Worm (Caenorhabditis elegans) whole organism, L1 larva: ENCODE results near the gene F15D4.6.

Experiments used
- C04F5.9 ChIP-seq: sonication (generic microtip); optimal IDR thresholded peaks from 2 replicates; lab custom pipeline; 2016; ENCODE audit warnings: missing genetic modification characterization, missing compliant biosample characterization
- C16A3.4 ChIP-seq: fragments of 150-350 bp; optimal IDR thresholded peaks from 2 replicates; lab custom pipeline; 2014; ENCODE audit warnings: missing biosample characterization, missing genetic modification characterization
- C34B4.2 ChIP-seq: sonication (generic microtip); optimal IDR thresholded peaks from 2 replicates; lab custom pipeline; 2017; ENCODE audit warnings: mild to moderate bottlenecking, missing genetic modification characterization, missing compliant biosample characterization
- F16B12.6 ChIP-seq: fragments of 150-350 bp; optimal IDR thresholded peaks from 2 replicates; lab custom pipeline; 2014; ENCODE audit warnings: missing biosample characterization, missing genetic modification characterization
- Y116A8C.19 ChIP-seq: sonication (generic microtip); optimal IDR thresholded peaks from 2 replicates; lab custom pipeline; 2016; ENCODE audit warnings: missing compliant biosample characterization, missing genetic modification characterization, borderline replicate concordance
- aha-1 ChIP-seq: fragments of 150-350 bp; optimal IDR thresholded peaks from 2 replicates; lab custom pipeline; 2014; ENCODE audit warnings: missing biosample characterization, missing genetic modification characterization
- alr-1 ChIP-seq: fragments of 200-800 bp; sonication (Bioruptor generic); optimal IDR thresholded peaks from 2 replicates; lab custom pipeline; 2018; ENCODE audit warnings: borderline replicate concordance, mild to moderate bottlenecking, missing genetic modification characterization, missing compliant biosample characterization
- ama-1 ChIP-seq: fragments of 150-350 bp; optimal IDR thresholded peaks from 2 replicates; lab custom pipeline; 2014
- blmp-1 ChIP-seq: fragments of 150-350 bp; optimal IDR thresholded peaks from 2 replicates; lab custom pipeline; 2014; ENCODE audit warnings: missing biosample characterization, missing genetic modification characterization
- ceh-63 ChIP-seq: fragments of 200-800 bp; sonication (Bioruptor generic); optimal IDR thresholded peaks from 2 replicates; lab custom pipeline; 2018; ENCODE audit warnings: mild to moderate bottlenecking, missing genetic modification characterization, missing compliant biosample characterization
- ceh-8 ChIP-seq: fragments of 200-800 bp; sonication (Bioruptor generic); optimal IDR thresholded peaks from 2 replicates; lab custom pipeline; 2018; ENCODE audit warnings: mild to moderate bottlenecking, missing genetic modification characterization, moderate library complexity, missing compliant biosample characterization
- ceh-82 ChIP-seq, 3 experiments: fragments of 150-350 bp in 1 of 3; sonication (generic microtip) in 2 of 3; optimal IDR thresholded peaks; 2 replicates each; lab custom pipeline; 2014 to 2017; ENCODE audit warnings: missing biosample characterization in 3 of 3, missing genetic modification characterization in 3 of 3
- ceh-88 ChIP-seq: fragments of 200-800 bp; sonication (Bioruptor generic); IDR thresholded peaks from 2 replicates; pipeline ENCODE4 v1.3.6; 2022; ENCODE audit warnings: missing genetic modification characterization, missing compliant biosample characterization
- ceh-90 ChIP-seq: sonication (generic microtip); optimal IDR thresholded peaks from 2 replicates; lab custom pipeline; 2016; ENCODE audit warnings: missing genetic modification characterization, missing compliant biosample characterization
- ces-1 ChIP-seq: fragments of 150-350 bp; optimal IDR thresholded peaks from 2 replicates; lab custom pipeline; 2014; ENCODE audit warnings: missing biosample characterization, missing genetic modification reagents, missing genetic modification characterization
- dpl-1 ChIP-seq, 3 experiments: fragments of 150-350 bp in 2 of 3; sonication (generic microtip) in 1 of 3; optimal IDR thresholded peaks; 2 replicates each; lab custom pipeline; 2014 to 2017; ENCODE audit warnings: missing biosample characterization in 3 of 3, missing genetic modification characterization in 3 of 3, missing genetic modification reagents in 3 of 3
- efl-1 ChIP-seq, 4 experiments: fragments of 150-350 bp; optimal IDR thresholded peaks in 3 of 4; peaks in 1 of 4; 1 replicate in 1 of 4; 2 replicates in 3 of 4; lab custom pipeline; 2014; ENCODE audit warnings: missing biosample characterization in 2 of 4, missing genetic modification characterization in 2 of 4, missing genetic modification reagents in 2 of 4
- efl-3 ChIP-seq: fragments of 200-800 bp; sonication (Bioruptor generic); optimal IDR thresholded peaks from 2 replicates; lab custom pipeline; 2018; ENCODE audit warnings: mild to moderate bottlenecking, missing genetic modification characterization, missing compliant biosample characterization
- egl-27 ChIP-seq, 2 experiments: fragments of 150-350 bp in 1 of 2; sonication (generic microtip); optimal IDR thresholded peaks; 3 replicates each; lab custom pipeline; 2017 to 2018; ENCODE audit warnings: missing biosample characterization in 2 of 2, missing genetic modification characterization in 2 of 2, missing genetic modification reagents in 2 of 2
- fkh-10 ChIP-seq: sonication (generic microtip); optimal IDR thresholded peaks from 2 replicates; lab custom pipeline; 2017; ENCODE audit warnings: missing biosample characterization, missing genetic modification reagents, missing genetic modification characterization
- fos-1 ChIP-seq: fragments of 150-350 bp; optimal IDR thresholded peaks from 2 replicates; lab custom pipeline; 2014; ENCODE audit warnings: missing biosample characterization, missing genetic modification characterization
- hlh-17 ChIP-seq: fragments of 200-800 bp; sonication (Bioruptor generic); optimal IDR thresholded peaks from 2 replicates; lab custom pipeline; 2018; ENCODE audit warnings: missing genetic modification characterization, mild to moderate bottlenecking, missing compliant biosample characterization, moderate library complexity, borderline replicate concordance
- hlh-4 ChIP-seq: sonication (generic microtip); optimal IDR thresholded peaks from 2 replicates; lab custom pipeline; 2016; ENCODE audit warnings: mild to moderate bottlenecking, missing genetic modification characterization, missing compliant biosample characterization
- hpl-2 ChIP-seq: fragments of 150-350 bp; optimal IDR thresholded peaks from 2 replicates; lab custom pipeline; 2014; ENCODE audit warnings: missing biosample characterization, missing genetic modification reagents, missing genetic modification characterization
- isw-1 ChIP-seq: fragments of 200-800 bp; sonication (Bioruptor generic); IDR thresholded peaks from 2 replicates; pipeline ENCODE4 v1.3.6; 2022; ENCODE audit warnings: missing genetic modification characterization, missing compliant biosample characterization
- jun-1 ChIP-seq: fragments of 150-350 bp; optimal IDR thresholded peaks from 2 replicates; lab custom pipeline; 2014; ENCODE audit warnings: missing biosample characterization, missing genetic modification reagents, missing genetic modification characterization
- lin-13 ChIP-seq: fragments of 150-350 bp; optimal IDR thresholded peaks from 2 replicates; lab custom pipeline; 2014; ENCODE audit warnings: missing biosample characterization, missing genetic modification reagents, missing genetic modification characterization
- lin-14 ChIP-seq: fragments of 200-800 bp; sonication (Bioruptor generic); optimal IDR thresholded peaks from 2 replicates; lab custom pipeline; 2018; ENCODE audit warnings: mild to moderate bottlenecking, missing genetic modification characterization, moderate library complexity, missing compliant biosample characterization
- lin-15B ChIP-seq: fragments of 150-350 bp; sonication (generic microtip); optimal IDR thresholded peaks from 3 replicates; lab custom pipeline; 2014; ENCODE audit warnings: missing biosample characterization, missing genetic modification characterization
- lin-39 ChIP-seq: fragments of 150-350 bp; optimal IDR thresholded peaks from 2 replicates; lab custom pipeline; 2014; ENCODE audit warnings: missing biosample characterization, missing genetic modification reagents, missing genetic modification characterization
- lir-3 ChIP-seq: sonication (generic microtip); optimal IDR thresholded peaks from 2 replicates; lab custom pipeline; 2016; ENCODE audit warnings: mild to moderate bottlenecking, missing genetic modification characterization, moderate library complexity, missing compliant biosample characterization; ENCODE audit not compliant: poor library complexity
- nhr-12 ChIP-seq: sonication (generic microtip); optimal IDR thresholded peaks from 2 replicates; lab custom pipeline; 2017; ENCODE audit warnings: missing biosample characterization, missing genetic modification characterization
- nhr-20 ChIP-seq: sonication (generic microtip); optimal IDR thresholded peaks from 2 replicates; lab custom pipeline; 2016; ENCODE audit warnings: mild to moderate bottlenecking, missing genetic modification characterization, missing compliant biosample characterization
- nhr-237 ChIP-seq: fragments of 150-350 bp; optimal IDR thresholded peaks from 2 replicates; lab custom pipeline; 2014; ENCODE audit warnings: missing biosample characterization, missing genetic modification characterization
- nhr-71 ChIP-seq: sonication (generic microtip); optimal IDR thresholded peaks from 2 replicates; lab custom pipeline; 2016; ENCODE audit warnings: mild to moderate bottlenecking, missing genetic modification characterization, moderate library complexity, missing compliant biosample characterization
- nhr-76 ChIP-seq: sonication (generic microtip); optimal IDR thresholded peaks from 2 replicates; lab custom pipeline; 2017; ENCODE audit warnings: missing biosample characterization, missing genetic modification characterization
- nhr-77 ChIP-seq: fragments of 150-350 bp; optimal IDR thresholded peaks from 2 replicates; lab custom pipeline; 2014; ENCODE audit warnings: missing biosample characterization, missing genetic modification characterization
- nhr-84 ChIP-seq: sonication (generic microtip); optimal IDR thresholded peaks from 2 replicates; lab custom pipeline; 2017; ENCODE audit warnings: missing biosample characterization, missing genetic modification characterization
- nhr-85 ChIP-seq: sonication (generic microtip); peaks from one replicate; lab custom pipeline; 2016; ENCODE audit warnings: missing genetic modification characterization, inconsistent platforms, missing compliant biosample characterization
- pag-3 ChIP-seq: sonication (generic microtip); optimal IDR thresholded peaks from 2 replicates; lab custom pipeline; 2017; ENCODE audit warnings: missing genetic modification characterization, mild to moderate bottlenecking, missing compliant biosample characterization, antibody characterized with exemption, borderline replicate concordance; ENCODE audit not compliant: insufficient read depth
- pax-3 ChIP-seq: fragments of 200-800 bp; sonication (Bioruptor generic); optimal IDR thresholded peaks from 2 replicates; lab custom pipeline; 2018; ENCODE audit warnings: mild to moderate bottlenecking, missing genetic modification characterization, moderate library complexity, missing compliant biosample characterization
- rnt-1 ChIP-seq: sonication (generic microtip); optimal IDR thresholded peaks from 2 replicates; lab custom pipeline; 2016; ENCODE audit warnings: mild to moderate bottlenecking, missing genetic modification characterization, moderate library complexity, missing compliant biosample characterization
- snpc-4 ChIP-seq: fragments of 150-350 bp; optimal IDR thresholded peaks from 2 replicates; lab custom pipeline; 2014; ENCODE audit warnings: missing biosample characterization, missing genetic modification characterization
- swsn-7 ChIP-seq: sonication (generic microtip); optimal IDR thresholded peaks from 2 replicates; lab custom pipeline; 2016; ENCODE audit warnings: missing genetic modification characterization, missing compliant biosample characterization
- tlp-1 ChIP-seq: fragments of 150-350 bp; optimal IDR thresholded peaks from 2 replicates; lab custom pipeline; 2014; ENCODE audit warnings: missing biosample characterization, missing genetic modification characterization
- unc-30 ChIP-seq: sonication (generic microtip); optimal IDR thresholded peaks from 2 replicates; lab custom pipeline; 2017; ENCODE audit warnings: missing biosample characterization, missing genetic modification characterization
- unc-62 ChIP-seq: fragments of 150-350 bp; optimal IDR thresholded peaks from 2 replicates; lab custom pipeline; 2014; ENCODE audit warnings: missing biosample characterization, missing genetic modification reagents, missing genetic modification characterization
- unc-86 ChIP-seq: sonication (generic microtip); optimal IDR thresholded peaks from 2 replicates; lab custom pipeline; 2016; ENCODE audit warnings: missing genetic modification characterization, missing compliant biosample characterization
- unc-98 ChIP-seq: fragments of 200-800 bp; sonication (Bioruptor generic); IDR thresholded peaks from 2 replicates; pipeline ENCODE4 v1.3.6; 2022; ENCODE audit warnings: missing genetic modification characterization, missing compliant biosample characterization
- xbp-1 ChIP-seq: sonication (generic microtip); optimal IDR thresholded peaks from 2 replicates; lab custom pipeline; 2016; ENCODE audit warnings: missing genetic modification characterization, missing compliant biosample characterization
- zip-4 ChIP-seq: fragments of 200-800 bp; sonication (Bioruptor generic); optimal IDR thresholded peaks from 2 replicates; lab custom pipeline; 2018; ENCODE audit warnings: mild to moderate bottlenecking, missing genetic modification characterization, moderate library complexity, missing compliant biosample characterization
- ztf-4 ChIP-seq: fragments of 150-350 bp; optimal IDR thresholded peaks from 2 replicates; lab custom pipeline; 2014; ENCODE audit warnings: missing biosample characterization, missing genetic modification characterization

Gene F15D4.6

DNA sequence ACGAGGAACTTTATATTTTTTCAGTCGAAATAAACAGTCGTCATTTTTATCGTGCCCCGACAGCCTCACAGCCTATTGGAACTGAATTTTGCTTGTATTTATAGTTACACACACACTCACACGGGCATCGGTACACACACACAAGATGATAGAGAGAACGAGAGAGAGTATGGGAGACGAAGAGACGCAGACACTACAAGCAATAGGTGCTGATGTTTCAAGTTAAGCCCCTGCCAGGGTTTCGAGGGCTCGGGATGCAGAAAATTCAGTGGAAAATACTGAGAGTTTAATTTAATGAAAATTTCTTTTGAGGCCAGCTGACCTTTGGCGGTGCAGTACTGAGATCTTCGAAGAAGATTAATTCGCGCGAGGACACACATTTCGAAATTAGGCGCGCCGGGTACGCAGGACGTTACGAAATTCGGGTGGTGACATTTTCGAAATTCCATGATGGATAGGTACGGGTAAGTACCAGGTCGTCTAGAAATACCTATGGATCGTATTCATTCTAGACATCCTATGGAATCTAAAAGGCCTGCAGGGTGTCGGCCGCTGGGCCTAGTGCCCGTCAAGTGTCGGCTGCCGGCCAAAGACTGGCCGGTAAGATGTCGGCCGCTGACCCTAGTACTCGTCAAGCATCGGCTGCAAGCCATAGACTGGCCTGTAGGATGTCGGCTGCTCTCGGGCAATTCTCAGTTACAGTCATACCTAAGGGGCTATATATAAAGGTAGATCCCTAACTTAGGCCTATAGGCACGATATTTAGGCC lies 41.7 kb downstream of the F15D4.6 start (continued):
- peak; percentile 13 for TF ChIP-seq nhr-20 (tag; lab: Kevin White, UChicago)
- TF ChIP-seq unc-62 (GFP tag; lab: Kevin White, UChicago), result no peak
- no peak for TF ChIP-seq pax-3
- TF ChIP-seq nhr-76 (tag; lab: Kevin White, UChicago), result no peak
- no peak for TF ChIP-seq hlh-4 (tag; lab: Kevin White, UChicago)
- TF ChIP-seq dpl-1 (GFP tag; optimal IDR thresholded peaks at IDR 0.05; lab: Kevin White, UChicago), result no peak
- TF ChIP-seq ceh-88 (GFP tag; lab: Robert Waterston, UW), result no peak
- no peak for TF ChIP-seq hpl-2 (GFP tag; lab: Kevin White, UChicago)
- TF ChIP-seq pag-3 (tag; lab: Kevin White, UChicago), result no peak
- TF ChIP-seq fos-1 (tag; lab: Kevin White, UChicago), result no peak
- no peak for TF ChIP-seq ceh-90 (tag; lab: Kevin White, UChicago)
- TF ChIP-seq ceh-63 (GFP tag; lab: Kevin White, UChicago), result no peak
- no peak for TF ChIP-seq nhr-77 (tag; lab: Kevin White, UChicago)
- peak in 1 of 3 experiments; percentile 13 for TF ChIP-seq ceh-82 (tag; optimal IDR thresholded peaks at IDR 0.05; lab: Kevin White, UChicago)
- no peak for TF ChIP-seq swsn-7 (tag; lab: Kevin White, UChicago)
- TF ChIP-seq isw-1 (GFP tag; lab: Robert Waterston, UW), result no peak
- no peak for TF ChIP-seq ces-1 (GFP tag; lab: Kevin White, UChicago)
- TF ChIP-seq unc-86 (tag; lab: Kevin White, UChicago), result no peak
- no peak for TF ChIP-seq C04F5.9
- no peak for TF ChIP-seq alr-1 (tag; lab: Kevin White, UChicago)
- peak; percentile 35 for TF ChIP-seq lin-13 (GFP tag; lab: Kevin White, UChicago)
- no peak for TF ChIP-seq F16B12.6 (tag; lab: Kevin White, UChicago)
- no peak for TF ChIP-seq fkh-10
- TF ChIP-seq Y116A8C.19, result no peak
- TF ChIP-seq nhr-85 (tag; lab: Kevin White, UChicago), result no peak
- TF ChIP-seq C34B4.2, result no peak
- TF ChIP-seq tlp-1 (tag; lab: Kevin White, UChicago), result no peak
- peak; percentile 33 for TF ChIP-seq blmp-1 (tag; lab: Kevin White, UChicago)
- no peak for TF ChIP-seq nhr-71 (tag; lab: Kevin White, UChicago)
- no peak for TF ChIP-seq ama-1 (lab: Kevin White, UChicago)
- TF ChIP-seq C16A3.4, result no peak
- TF ChIP-seq ceh-8 (GFP tag; lab: Kevin White, UChicago), result no peak
- TF ChIP-seq ztf-4 (tag; lab: Kevin White, UChicago), result no peak
- TF ChIP-seq nhr-84 (tag; lab: Kevin White, UChicago), result no peak
- TF ChIP-seq snpc-4 (tag; lab: Kevin White, UChicago), result peak; percentile 87
- no peak for TF ChIP-seq aha-1
- TF ChIP-seq hlh-17, result no peak
- no peak for TF ChIP-seq lin-39
- TF ChIP-seq efl-3, result no peak
- no peak for TF ChIP-seq xbp-1 (tag; lab: Kevin White, UChicago)
- no peak for TF ChIP-seq nhr-237 (tag; lab: Kevin White, UChicago)
- TF ChIP-seq efl-1 (optimal IDR thresholded peaks at IDR 0.05; lab: Kevin White, UChicago), result peak; percentile 2 to 14
- peak in 1 of 2 experiments; percentile 87 for TF ChIP-seq efl-1 (GFP tag; optimal IDR thresholded peaks at IDR 0.05 in 1 of 2; lab: Kevin White, UChicago)
- TF ChIP-seq lin-15B (tag; lab: Kevin White, UChicago), result no peak
- TF ChIP-seq zip-4 (GFP tag; lab: Kevin White, UChicago), result no peak
- TF ChIP-seq lir-3, result peak; percentile 9
- TF ChIP-seq jun-1 (tag; lab: Kevin White, UChicago), result no peak
- TF ChIP-seq rnt-1 (tag; lab: Kevin White, UChicago), result peak; percentile 1
- TF ChIP-seq nhr-12 (tag; lab: Kevin White, UChicago), result no peak
- no peak for TF ChIP-seq unc-30 (tag; lab: Kevin White, UChicago)
- TF ChIP-seq egl-27 (tag; optimal IDR thresholded peaks at IDR 0.05; lab: Kevin White, UChicago), result no peak
- TF ChIP-seq lin-14 (GFP tag; lab: Kevin White, UChicago), result peak; percentile 46
- TF ChIP-seq unc-98 (GFP tag; lab: Robert Waterston, UW), result no peak
